Worm (Caenorhabditis elegans): ENCODE results near the gene C17F4.2.

DNA sequence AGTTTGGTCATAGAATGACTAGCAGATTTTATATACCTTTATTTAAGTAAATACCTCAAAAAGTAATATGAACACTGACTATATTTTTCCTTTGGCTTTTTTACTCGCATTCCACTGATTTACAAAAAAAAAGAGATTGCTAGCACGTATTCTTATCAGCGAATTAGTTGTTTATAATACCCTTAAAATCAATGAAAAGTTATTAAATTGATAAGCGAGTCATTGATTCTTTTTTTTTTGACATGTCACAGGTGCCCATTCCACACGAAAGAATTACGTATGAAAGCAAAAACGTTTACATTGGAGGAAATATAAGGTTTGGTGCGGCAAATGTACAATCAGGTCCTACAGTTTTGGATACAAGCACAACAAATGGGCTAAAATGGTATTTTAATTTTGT is 46.7 kb downstream of the C17F4.2 start, which contains the start of gene btb-17:
- TF ChIP-seq him-1 (tag; optimal IDR thresholded peaks at IDR 0.05) (no peak), W03F9.2 (tag; optimal IDR thresholded peaks at IDR 0.05) (no peak), dao-5 (tag; optimal IDR thresholded peaks at IDR 0.05) (no peak)
